Fruit fly (Drosophila melanogaster): Measurements from ENCODE around the gene Gyc32E.

The Gyc32E gene

DNA sequence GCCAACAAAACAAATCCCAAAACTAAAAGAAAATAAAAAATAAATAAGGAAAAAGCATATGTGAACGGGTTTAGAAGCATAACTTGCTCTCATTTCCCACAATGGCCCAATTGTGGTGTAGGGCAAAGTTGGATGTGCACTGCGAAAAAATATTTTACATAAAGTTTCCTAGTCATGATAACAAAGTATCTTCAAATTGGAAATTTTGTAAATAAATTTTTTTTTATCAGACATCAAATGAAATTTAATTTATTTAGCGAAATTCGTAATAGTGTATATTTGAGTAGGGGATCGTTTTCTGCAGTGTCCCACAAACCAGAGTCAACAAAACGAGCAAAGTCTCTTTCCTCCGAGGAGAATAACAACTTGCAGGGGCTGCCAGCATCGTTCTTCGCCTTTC is 35.2 kb upstream of the Gyc32E start:
- TF ChIP-seq D19A (tag; optimal IDR thresholded peaks at IDR 0.05): peak; percentile 25
- TF ChIP-seq Pdp1 (GFP tag; optimal IDR thresholded peaks at IDR 0.05): no peak
- no peak for TF ChIP-seq trem (tag; optimal IDR thresholded peaks at IDR 0.05)
- no peak for TF ChIP-seq Eip74EF (GFP tag; optimal IDR thresholded peaks at IDR 0.05)
- no peak for TF ChIP-seq Hr3 (GFP tag; optimal IDR thresholded peaks at IDR 0.05)
- TF ChIP-seq eve (GFP tag; optimal IDR thresholded peaks at IDR 0.05): no peak
- TF ChIP-seq CG32767 (GFP tag; IDR thresholded peaks at IDR 0.05): no peak
- TF ChIP-seq dpn (GFP tag; optimal IDR thresholded peaks at IDR 0.05): peak in 1 of 2 experiments; percentile 3
- TF ChIP-seq zf30C (GFP tag; optimal IDR thresholded peaks at IDR 0.05): no peak
- TF ChIP-seq D (optimal IDR thresholded peaks at IDR 0.05): no peak
- peak; percentile 9 for TF ChIP-seq D (GFP tag; optimal IDR thresholded peaks at IDR 0.05)
- TF ChIP-seq CG3726 (GFP tag; IDR thresholded peaks at IDR 0.05): no peak
- TF ChIP-seq CG9215 (GFP tag; IDR thresholded peaks at IDR 0.05): no peak
- TF ChIP-seq nom (GFP tag; optimal IDR thresholded peaks at IDR 0.05): peak; percentile 67
- no peak for TF ChIP-seq zfh2 (GFP tag; optimal IDR thresholded peaks at IDR 0.05)
- peak; percentile 43; the same call in 1 of the 2 replicates for TF ChIP-seq HLH3B (GFP tag; IDR thresholded peaks at IDR 0.05)
- peak; percentile 64 for TF ChIP-seq Xrp1 (GFP tag; IDR thresholded peaks at IDR 0.05)
- no peak for TF ChIP-seq nau (GFP tag; optimal IDR thresholded peaks at IDR 0.05)
- no peak for TF ChIP-seq CG2678 (tag; optimal IDR thresholded peaks at IDR 0.05)
- no peak for TF ChIP-seq lilli (GFP tag; optimal IDR thresholded peaks at IDR 0.05)
- TF ChIP-seq ERR (GFP tag; optimal IDR thresholded peaks at IDR 0.05): no peak
- no peak for TF ChIP-seq hb (GFP tag; IDR thresholded peaks at IDR 0.05; ENCODE audit: partially characterized antibody)
- TF ChIP-seq Ssrp (tag; optimal IDR thresholded peaks at IDR 0.05): peak; percentile 25
- no peak for TF ChIP-seq CG7745 (tag; optimal IDR thresholded peaks at IDR 0.05)
- TF ChIP-seq oc (tag; optimal IDR thresholded peaks at IDR 0.05): no peak
- no peak for TF ChIP-seq CG18011 (GFP tag; optimal IDR thresholded peaks at IDR 0.05)
- TF ChIP-seq CG10654 (GFP tag; optimal IDR thresholded peaks at IDR 0.05): no peak
- TF ChIP-seq ci (GFP tag; IDR thresholded peaks at IDR 0.05): peak; percentile 42; the same call in 1 of the 3 replicates
- TF ChIP-seq CG31441 (GFP tag; IDR thresholded peaks at IDR 0.05): 0 out of 2 replicates have a peak, but pooled peaks have one; percentile 32
- no peak for TF ChIP-seq CG1024 (GFP tag; IDR thresholded peaks at IDR 0.05)
- no peak for TF ChIP-seq emc (GFP tag; optimal IDR thresholded peaks at IDR 0.05)
- TF ChIP-seq en (GFP tag; optimal IDR thresholded peaks at IDR 0.05): no peak
- no peak for TF ChIP-seq CG14860 (GFP tag; IDR thresholded peaks at IDR 0.05; ENCODE audit: partially characterized antibody)
- no peak for TF ChIP-seq Nf-YC (tag; optimal IDR thresholded peaks at IDR 0.05)
- no peak for TF ChIP-seq CG31388 (GFP tag; optimal IDR thresholded peaks at IDR 0.05)
- peak; percentile 44 for TF ChIP-seq unpg (GFP tag; optimal IDR thresholded peaks at IDR 0.05)
- no peak for TF ChIP-seq NfI (GFP tag; optimal IDR thresholded peaks at IDR 0.05)
- TF ChIP-seq CG11560 (tag; IDR thresholded peaks at IDR 0.05): no peak
- peak in 1 of 2 experiments; percentile 27 for TF ChIP-seq Hr51 (GFP tag; optimal IDR thresholded peaks at IDR 0.05)
- TF ChIP-seq CG16815 (GFP tag; optimal IDR thresholded peaks at IDR 0.05): no peak
- peak; percentile 47 for TF ChIP-seq CG10979 (tag; optimal IDR thresholded peaks at IDR 0.05)
- TF ChIP-seq CG2712 (tag; optimal IDR thresholded peaks at IDR 0.05): peak; percentile 33
- TF ChIP-seq wdn (GFP tag; IDR thresholded peaks at IDR 0.05): no peak
- peak; percentile 66 for TF ChIP-seq gem (tag; optimal IDR thresholded peaks at IDR 0.05)
- TF ChIP-seq CG7372 (GFP tag; IDR thresholded peaks at IDR 0.05): no peak
- peak; percentile 40 for TF ChIP-seq CG12391 (tag; optimal IDR thresholded peaks at IDR 0.05)
- TF ChIP-seq wor (GFP tag; IDR thresholded peaks at IDR 0.05): no peak
- TF ChIP-seq CG6689 (GFP tag; IDR thresholded peaks at IDR 0.05): no peak
- peak; percentile 19 for TF ChIP-seq CG7839 (tag; optimal IDR thresholded peaks at IDR 0.05)
- TF ChIP-seq trh (GFP tag; optimal IDR thresholded peaks at IDR 0.05): no peak
- TF ChIP-seq bab2 (GFP tag; optimal IDR thresholded peaks at IDR 0.05): no peak

All from whole organism, embryonic.